Fruit fly (Drosophila melanogaster) whole organism, prepupa: ENCODE measurements around the gene CG32266.

Source experiments
- CG10631 ChIP-seq: fragments of 200-800 bp; sonication (Bioruptor generic); optimal IDR thresholded peaks from 2 replicates; lab custom pipeline; 2016; ENCODE audit warnings: missing biosample characterization, missing genetic modification characterization
- CG10669 ChIP-seq: fragments of 200-800 bp; sonication (Bioruptor generic); optimal IDR thresholded peaks from 3 replicates; lab custom pipeline; 2018; ENCODE audit warnings: missing biosample characterization, mild to moderate bottlenecking, missing genetic modification characterization, moderate library complexity
- CG11294 ChIP-seq: fragments of 200-800 bp; sonication (Bioruptor generic); IDR thresholded peaks from 2 replicates; pipeline ENCODE4 v1.3.6; 2022; ENCODE audit warnings: missing biosample characterization, missing genetic modification characterization
- CG11762 ChIP-seq: fragments of 200-800 bp; sonication (Bioruptor generic); optimal IDR thresholded peaks from 3 replicates; lab custom pipeline; 2016; ENCODE audit warnings: missing biosample characterization, missing genetic modification characterization; ENCODE audit not compliant: insufficient read depth
- CG11902 ChIP-seq: fragments of 200-800 bp; sonication (Bioruptor generic); optimal IDR thresholded peaks from 3 replicates; lab custom pipeline; 2016; ENCODE audit warnings: missing biosample characterization, missing genetic modification characterization
- CG15336 ChIP-seq: fragments of 200-800 bp; sonication (Bioruptor generic); IDR thresholded peaks from 2 replicates; pipeline ENCODE4 v1.3.6; 2022; ENCODE audit warnings: missing biosample characterization, missing genetic modification characterization
- CG1621 ChIP-seq: fragments of 200-800 bp; sonication (Bioruptor generic); optimal IDR thresholded peaks from 3 replicates; lab custom pipeline; 2018; ENCODE audit warnings: missing biosample characterization, mild to moderate bottlenecking, missing genetic modification characterization
- CG3032 ChIP-seq: fragments of 200-800 bp; optimal IDR thresholded peaks from 2 replicates; lab custom pipeline; 2019; ENCODE audit warnings: missing biosample characterization, mild to moderate bottlenecking, missing genetic modification characterization, moderate library complexity
- CG32006 ChIP-seq: fragments of 200-800 bp; sonication (Bioruptor generic); optimal IDR thresholded peaks from 3 replicates; lab custom pipeline; 2017; ENCODE audit warnings: missing biosample characterization, mild to moderate bottlenecking, missing genetic modification characterization
- CG34406 ChIP-seq: fragments of 200-800 bp; sonication (Bioruptor generic); optimal IDR thresholded peaks from 3 replicates; lab custom pipeline; 2016; ENCODE audit warnings: missing biosample characterization, missing genetic modification characterization
- CG3919 ChIP-seq: fragments of 200-800 bp; sonication (Bioruptor generic); optimal IDR thresholded peaks from 3 replicates; lab custom pipeline; 2016; ENCODE audit warnings: missing biosample characterization, missing genetic modification characterization
- CG4318 ChIP-seq: fragments of 200-800 bp; sonication (Bioruptor generic); optimal IDR thresholded peaks from 3 replicates; lab custom pipeline; 2017; ENCODE audit warnings: missing biosample characterization, mild to moderate bottlenecking, missing genetic modification characterization
- CG6163 ChIP-seq: fragments of 200-800 bp; sonication (Bioruptor generic); IDR thresholded peaks from 3 replicates; pipeline ENCODE4 v1.3.6; 2022; ENCODE audit warnings: missing biosample characterization, missing genetic modification characterization
- CG6276 ChIP-seq: fragments of 200-800 bp; sonication (Bioruptor generic); optimal IDR thresholded peaks from 2 replicates; lab custom pipeline; 2017; ENCODE audit warnings: missing biosample characterization, mild to moderate bottlenecking, missing genetic modification characterization
- CG6792 ChIP-seq: fragments of 200-800 bp; sonication (Bioruptor generic); optimal IDR thresholded peaks from 3 replicates; lab custom pipeline; 2016; ENCODE audit warnings: missing biosample characterization, missing genetic modification characterization
- CG6854 ChIP-seq: fragments of 200-800 bp; sonication (Bioruptor generic); optimal IDR thresholded peaks from 2 replicates; lab custom pipeline; 2017; ENCODE audit warnings: missing biosample characterization, mild to moderate bottlenecking, missing genetic modification characterization
- CG7368 ChIP-seq: fragments of 200-800 bp; sonication (Bioruptor generic); optimal IDR thresholded peaks from 3 replicates; lab custom pipeline; 2016; ENCODE audit warnings: missing biosample characterization, missing genetic modification characterization
- CG8119 ChIP-seq: fragments of 200-800 bp; sonication (Bioruptor generic); IDR thresholded peaks from 3 replicates; pipeline ENCODE4 v1.3.6; 2022; ENCODE audit warnings: missing biosample characterization, missing genetic modification characterization
- CG8319 ChIP-seq: fragments of 200-800 bp; sonication (Bioruptor generic); optimal IDR thresholded peaks from 3 replicates; lab custom pipeline; 2016; ENCODE audit warnings: missing biosample characterization, missing genetic modification characterization
- CG8632 ChIP-seq: fragments of 200-800 bp; sonication (Bioruptor generic); optimal IDR thresholded peaks from 3 replicates; lab custom pipeline; 2016; ENCODE audit warnings: missing biosample characterization, missing genetic modification characterization
- CG9139 ChIP-seq: fragments of 200-800 bp; sonication (Bioruptor generic); optimal IDR thresholded peaks from 3 replicates; lab custom pipeline; 2017; ENCODE audit warnings: missing biosample characterization, mild to moderate bottlenecking, missing genetic modification characterization
- Eip75B ChIP-seq: fragments of 200-800 bp; sonication (Bioruptor generic); optimal IDR thresholded peaks from 3 replicates; lab custom pipeline; 2016; ENCODE audit warnings: missing biosample characterization, missing genetic modification characterization
- Eip78C ChIP-seq: fragments of 200-800 bp; sonication (Bioruptor generic); peaks from one replicate; lab custom pipeline; 2016; ENCODE audit warnings: missing biosample characterization, missing genetic modification characterization
- Eip93F ChIP-seq: fragments of 200-800 bp; sonication (Bioruptor generic); optimal IDR thresholded peaks from 2 replicates; lab custom pipeline; 2016; ENCODE audit warnings: missing biosample characterization, mild to moderate bottlenecking, missing genetic modification characterization
- Ets21C ChIP-seq: fragments of 200-800 bp; sonication (Bioruptor generic); optimal IDR thresholded peaks from 3 replicates; lab custom pipeline; 2016; ENCODE audit warnings: missing biosample characterization, missing genetic modification characterization
- Ets96B ChIP-seq: fragments of 200-800 bp; optimal IDR thresholded peaks from 2 replicates; lab custom pipeline; 2019; ENCODE audit warnings: missing biosample characterization, mild to moderate bottlenecking, missing genetic modification characterization, moderate library complexity
- Gug ChIP-seq: fragments of 200-800 bp; sonication (Bioruptor generic); IDR thresholded peaks from 2 replicates; pipeline ENCODE4 v1.3.6; 2022; ENCODE audit warnings: missing biosample characterization, missing genetic modification characterization
- Hr38 ChIP-seq: sonication (Bioruptor generic); optimal IDR thresholded peaks from 2 replicates; lab custom pipeline; 2016; ENCODE audit warnings: missing biosample characterization, missing genetic modification characterization
- Hr39 ChIP-seq: fragments of 200-800 bp; sonication (Bioruptor generic); optimal IDR thresholded peaks from 2 replicates; lab custom pipeline; 2016; ENCODE audit warnings: missing biosample characterization, missing genetic modification characterization
- Hr4 ChIP-seq: fragments of 200-800 bp; sonication (Bioruptor generic); optimal IDR thresholded peaks from 3 replicates; lab custom pipeline; 2016; ENCODE audit warnings: missing biosample characterization, missing genetic modification characterization
- Lpt ChIP-seq: fragments of 200-800 bp; sonication (Bioruptor generic); optimal IDR thresholded peaks from 3 replicates; lab custom pipeline; 2016; ENCODE audit warnings: missing biosample characterization, missing genetic modification characterization
- Met ChIP-seq: fragments of 200-800 bp; sonication (Bioruptor generic); optimal IDR thresholded peaks from 3 replicates; lab custom pipeline; 2016; ENCODE audit warnings: missing biosample characterization, missing genetic modification characterization
- OdsH ChIP-seq: fragments of 200-800 bp; sonication (Bioruptor generic); optimal IDR thresholded peaks from 3 replicates; lab custom pipeline; 2016; ENCODE audit warnings: missing biosample characterization, missing genetic modification characterization
- Smox ChIP-seq: fragments of 200-800 bp; sonication (Bioruptor generic); optimal IDR thresholded peaks from 3 replicates; lab custom pipeline; 2016; ENCODE audit warnings: missing biosample characterization, missing genetic modification characterization
- Sox102F ChIP-seq: fragments of 200-800 bp; sonication (Bioruptor generic); optimal IDR thresholded peaks from 2 replicates; lab custom pipeline; 2016; ENCODE audit warnings: missing biosample characterization, mild to moderate bottlenecking, missing genetic modification characterization
- Sox14 ChIP-seq: fragments of 200-800 bp; sonication (Bioruptor generic); optimal IDR thresholded peaks from 3 replicates; lab custom pipeline; 2016; ENCODE audit warnings: missing biosample characterization, missing genetic modification characterization
- Sox15 ChIP-seq: fragments of 200-800 bp; sonication (Bioruptor generic); optimal IDR thresholded peaks from 3 replicates; lab custom pipeline; 2016; ENCODE audit warnings: missing biosample characterization, missing genetic modification characterization
- achi ChIP-seq: fragments of 200-800 bp; sonication (Bioruptor generic); optimal IDR thresholded peaks from 3 replicates; lab custom pipeline; 2016; ENCODE audit warnings: missing biosample characterization, missing genetic modification characterization
- acj6 ChIP-seq: fragments of 200-800 bp; sonication (Bioruptor generic); optimal IDR thresholded peaks from 3 replicates; lab custom pipeline; 2016; ENCODE audit warnings: missing biosample characterization, missing genetic modification characterization
- cyc ChIP-seq: fragments of 200-800 bp; sonication (Bioruptor generic); optimal IDR thresholded peaks from 3 replicates; lab custom pipeline; 2016; ENCODE audit warnings: missing biosample characterization, missing genetic modification characterization
- dac ChIP-seq: fragments of 200-800 bp; sonication (Bioruptor generic); optimal IDR thresholded peaks from 2 replicates; lab custom pipeline; 2017; ENCODE audit warnings: missing biosample characterization, mild to moderate bottlenecking, missing genetic modification characterization
- dsx ChIP-seq: fragments of 200-800 bp; optimal IDR thresholded peaks from 3 replicates; lab custom pipeline; 2019; ENCODE audit warnings: missing biosample characterization, mild to moderate bottlenecking, missing genetic modification characterization, moderate library complexity; ENCODE audit not compliant: poor library complexity, severe bottlenecking
- eg ChIP-seq: fragments of 200-800 bp; sonication (Bioruptor generic); IDR thresholded peaks from 3 replicates; pipeline ENCODE4 v1.3.6; 2022; ENCODE audit warnings: missing biosample characterization, missing genetic modification characterization
- esn ChIP-seq: fragments of 200-800 bp; sonication (Bioruptor generic); optimal IDR thresholded peaks from 2 replicates; lab custom pipeline; 2016; ENCODE audit warnings: missing biosample characterization, mild to moderate bottlenecking, missing genetic modification characterization, moderate library complexity
- fkh ChIP-seq: fragments of 200-800 bp; sonication (Bioruptor generic); optimal IDR thresholded peaks from 3 replicates; lab custom pipeline; 2017; ENCODE audit warnings: missing biosample characterization, mild to moderate bottlenecking, missing genetic modification characterization, moderate library complexity
- lz ChIP-seq: fragments of 200-800 bp; sonication (Bioruptor generic); optimal IDR thresholded peaks from 3 replicates; lab custom pipeline; 2016; ENCODE audit warnings: missing biosample characterization, missing genetic modification characterization
- net ChIP-seq: fragments of 200-800 bp; sonication (Bioruptor generic); optimal IDR thresholded peaks from 3 replicates; lab custom pipeline; 2016; ENCODE audit warnings: missing biosample characterization, missing genetic modification characterization
- pdm3 ChIP-seq: fragments of 200-800 bp; sonication (Bioruptor generic); optimal IDR thresholded peaks from 3 replicates; lab custom pipeline; 2016; ENCODE audit warnings: missing biosample characterization, missing genetic modification characterization
- spab ChIP-seq: fragments of 200-800 bp; sonication (Bioruptor generic); optimal IDR thresholded peaks from 2 replicates; lab custom pipeline; 2017; ENCODE audit warnings: missing biosample characterization, mild to moderate bottlenecking, missing genetic modification characterization, missing genetic modification reagents
- ss ChIP-seq, 2 experiments: fragments of 200-800 bp; sonication (Bioruptor generic); optimal IDR thresholded peaks; 2 replicates in 1 of 2; 3 replicates in 1 of 2; lab custom pipeline; 2017 to 2018; ENCODE audit warnings: mild to moderate bottlenecking in 2 of 2, missing biosample characterization in 2 of 2, missing genetic modification characterization in 2 of 2, moderate library complexity in 1 of 2
- svp ChIP-seq: fragments of 200-800 bp; sonication (Bioruptor generic); peaks from one replicate; lab custom pipeline; 2016; ENCODE audit warnings: missing biosample characterization, missing genetic modification characterization
- topi ChIP-seq: fragments of 200-800 bp; sonication (Bioruptor generic); optimal IDR thresholded peaks from 3 replicates; lab custom pipeline; 2016; ENCODE audit warnings: missing biosample characterization, missing genetic modification characterization
- vri ChIP-seq: fragments of 200-800 bp; sonication (Bioruptor generic); optimal IDR thresholded peaks from 3 replicates; lab custom pipeline; 2016; ENCODE audit warnings: missing biosample characterization, mild to moderate bottlenecking, missing genetic modification characterization

Gene CG32266

DNA sequence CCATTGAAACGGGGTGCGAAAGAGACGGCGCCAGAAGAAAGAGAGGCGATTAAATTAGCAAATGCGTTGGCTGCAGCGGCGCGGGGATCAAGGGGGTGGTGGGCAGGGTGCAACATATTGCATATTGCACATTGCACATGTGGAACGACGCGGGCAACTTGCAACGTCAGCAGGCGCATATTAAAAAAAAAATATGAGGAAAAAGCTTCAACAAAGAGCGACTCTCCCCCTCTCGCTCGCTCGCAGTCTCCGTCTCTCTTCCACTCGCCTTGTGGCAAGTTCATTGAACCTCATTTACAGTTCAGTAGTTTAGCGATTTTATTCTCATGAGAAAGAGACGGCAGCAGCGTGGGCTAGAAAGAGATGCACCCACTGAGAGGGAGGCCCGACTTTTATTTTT lies 6.6 kb upstream of the CG32266 start:
- TF ChIP-seq Hr38 (GFP tag; lab: Kevin White, UChicago), result no peak
- TF ChIP-seq Smox (GFP tag; lab: Kevin White, UChicago), result no peak
- TF ChIP-seq Sox15 (GFP tag; lab: Kevin White, UChicago), result no peak
- peak; percentile 22 for TF ChIP-seq Eip78C (GFP tag; lab: Kevin White, UChicago)
- no peak for TF ChIP-seq CG10669
- TF ChIP-seq Gug (GFP tag; lab: Robert Waterston, UW), result no peak
- TF ChIP-seq Sox14, result no peak
- TF ChIP-seq dac (GFP tag; lab: Kevin White, UChicago), result no peak
- no peak for TF ChIP-seq OdsH (GFP tag; lab: Kevin White, UChicago)
- no peak for TF ChIP-seq CG6792 (GFP tag; lab: Kevin White, UChicago)
- TF ChIP-seq CG8319, result no peak
- no peak for TF ChIP-seq topi (GFP tag; lab: Kevin White, UChicago)
- no peak for TF ChIP-seq CG3032 (tag; lab: Kevin White, UChicago)
- TF ChIP-seq CG6854 (GFP tag; lab: Kevin White, UChicago), result no peak
- TF ChIP-seq CG6163, result no peak
- peak; percentile 29; the same call in 1 of the 3 replicates for TF ChIP-seq eg (GFP tag; lab: Robert Waterston, UW)
- TF ChIP-seq acj6 (GFP tag; lab: Kevin White, UChicago), result no peak
- TF ChIP-seq CG15336 (GFP tag; lab: Robert Waterston, UW), result no peak
- TF ChIP-seq CG7368, result no peak
- no peak for TF ChIP-seq CG3919
- no peak for TF ChIP-seq Sox102F (GFP tag; lab: Kevin White, UChicago)
- TF ChIP-seq achi (GFP tag; lab: Kevin White, UChicago), result no peak
- TF ChIP-seq Hr39 (GFP tag; lab: Kevin White, UChicago), result no peak
- TF ChIP-seq net (GFP tag; lab: Kevin White, UChicago), result no peak
- TF ChIP-seq Met, result no peak
- TF ChIP-seq ss (GFP tag; optimal IDR thresholded peaks at IDR 0.05; lab: Kevin White, UChicago), result peak in 1 of 2 experiments; percentile 19
- TF ChIP-seq CG11294 (GFP tag; lab: Robert Waterston, UW), result no peak
- no peak for TF ChIP-seq vri (GFP tag; lab: Kevin White, UChicago)
- TF ChIP-seq CG10631, result no peak
- no peak for TF ChIP-seq CG1621
- no peak for TF ChIP-seq Ets96B (tag; lab: Kevin White, UChicago)
- TF ChIP-seq CG8632 (GFP tag; lab: Kevin White, UChicago), result no peak
- TF ChIP-seq Hr4 (GFP tag; lab: Kevin White, UChicago), result no peak
- TF ChIP-seq CG32006 (GFP tag; lab: Kevin White, UChicago), result no peak
- TF ChIP-seq CG11762 (GFP tag; lab: Kevin White, UChicago), result no peak
- TF ChIP-seq CG4318 (GFP tag; lab: Kevin White, UChicago), result no peak
- TF ChIP-seq spab (GFP tag; lab: Kevin White, UChicago), result no peak
- TF ChIP-seq svp (GFP tag; lab: Kevin White, UChicago), result peak; percentile 0
- no peak for TF ChIP-seq Eip93F (GFP tag; lab: Kevin White, UChicago)
- TF ChIP-seq Lpt (GFP tag; lab: Kevin White, UChicago), result no peak
- TF ChIP-seq cyc (GFP tag; lab: Kevin White, UChicago), result no peak
- peak; percentile 22 for TF ChIP-seq dsx (GFP tag; lab: Kevin White, UChicago)
- TF ChIP-seq CG6276, result peak; percentile 25
- no peak for TF ChIP-seq CG8119
- no peak for TF ChIP-seq fkh
- TF ChIP-seq Ets21C (GFP tag; lab: Kevin White, UChicago), result no peak
- no peak for TF ChIP-seq lz (GFP tag; lab: Kevin White, UChicago)
- no peak for TF ChIP-seq esn (GFP tag; lab: Kevin White, UChicago)
- TF ChIP-seq pdm3 (GFP tag; lab: Kevin White, UChicago), result no peak
- TF ChIP-seq CG11902 (GFP tag; lab: Kevin White, UChicago), result no peak
- no peak for TF ChIP-seq Eip75B (GFP tag; lab: Kevin White, UChicago)
- TF ChIP-seq CG9139 (GFP tag; lab: Kevin White, UChicago), result no peak
- TF ChIP-seq CG34406 (GFP tag; lab: Kevin White, UChicago), result no peak
